Worm (Caenorhabditis elegans) whole organism, L2 larva: Measurements from ENCODE around the gene skr-15.

Source experiments
- C34F6.9 ChIP-seq: fragments of 150-350 bp; optimal IDR thresholded peaks from 2 replicates; lab custom pipeline; 2014; ENCODE audit warnings: missing biosample characterization, missing genetic modification characterization
- F13H6.1 ChIP-seq: sonication (generic microtip); optimal IDR thresholded peaks from 2 replicates; lab custom pipeline; 2016; ENCODE audit warnings: missing genetic modification characterization, missing compliant biosample characterization
- R02D3.7 ChIP-seq: fragments of 150-350 bp; optimal IDR thresholded peaks from 2 replicates; lab custom pipeline; 2014; ENCODE audit warnings: missing biosample characterization, missing genetic modification characterization
- Y55F3AM.14 ChIP-seq: fragments of 200-800 bp; sonication (Bioruptor generic); optimal IDR thresholded peaks from 2 replicates; lab custom pipeline; 2018; ENCODE audit warnings: mild to moderate bottlenecking, missing genetic modification characterization, missing compliant biosample characterization
- ZK546.5 ChIP-seq: sonication (generic microtip); optimal IDR thresholded peaks from 2 replicates; lab custom pipeline; 2017; ENCODE audit warnings: missing biosample characterization, missing genetic modification characterization
- alr-1 ChIP-seq: fragments of 150-350 bp; optimal IDR thresholded peaks from 2 replicates; lab custom pipeline; 2014; ENCODE audit warnings: missing biosample characterization, missing genetic modification characterization
- aly-2 ChIP-seq: fragments of 150-350 bp; optimal IDR thresholded peaks from 2 replicates; lab custom pipeline; 2014; ENCODE audit warnings: missing biosample characterization, missing genetic modification characterization
- ama-1 ChIP-seq: fragments of 150-350 bp; optimal IDR thresholded peaks from 2 replicates; lab custom pipeline; 2018; ENCODE audit warnings: inconsistent platforms
- blmp-1 ChIP-seq: sonication (generic microtip); optimal IDR thresholded peaks from 2 replicates; lab custom pipeline; 2017; ENCODE audit warnings: missing genetic modification characterization, mild to moderate bottlenecking, missing compliant biosample characterization, antibody characterized with exemption, moderate library complexity; ENCODE audit not compliant: insufficient read depth
- ceh-16 ChIP-seq: fragments of 150-350 bp; optimal IDR thresholded peaks from 2 replicates; lab custom pipeline; 2014; ENCODE audit warnings: missing biosample characterization, missing genetic modification characterization
- ceh-82 ChIP-seq: fragments of 150-350 bp; optimal IDR thresholded peaks from 2 replicates; lab custom pipeline; 2014; ENCODE audit warnings: missing biosample characterization, missing genetic modification characterization
- crh-2 ChIP-seq: sonication (generic microtip); optimal IDR thresholded peaks from 2 replicates; lab custom pipeline; 2017; ENCODE audit warnings: missing biosample characterization, missing genetic modification characterization
- dmd-4 ChIP-seq: sonication (generic microtip); optimal IDR thresholded peaks from 2 replicates; lab custom pipeline; 2017; ENCODE audit warnings: missing biosample characterization, missing genetic modification characterization
- egl-27 ChIP-seq: sonication (generic microtip); optimal IDR thresholded peaks from 3 replicates; lab custom pipeline; 2017; ENCODE audit warnings: missing biosample characterization, missing genetic modification reagents, missing genetic modification characterization
- elt-1 ChIP-seq: fragments of 150-350 bp; optimal IDR thresholded peaks from 2 replicates; lab custom pipeline; 2014; ENCODE audit warnings: missing biosample characterization, missing genetic modification characterization
- elt-3 ChIP-seq: sonication (generic microtip); optimal IDR thresholded peaks from 2 replicates; lab custom pipeline; 2017; ENCODE audit warnings: missing biosample characterization, missing genetic modification characterization
- fos-1 ChIP-seq: fragments of 150-350 bp; optimal IDR thresholded peaks from 2 replicates; lab custom pipeline; 2014; ENCODE audit warnings: missing biosample characterization, missing genetic modification characterization
- lin-11 ChIP-seq: fragments of 150-350 bp; sonication (generic microtip); optimal IDR thresholded peaks from 2 replicates; lab custom pipeline; 2014; ENCODE audit warnings: missing biosample characterization, missing genetic modification characterization, inconsistent platforms, mixed read lengths
- lin-13 ChIP-seq: fragments of 150-350 bp; optimal IDR thresholded peaks from 2 replicates; lab custom pipeline; 2014; ENCODE audit warnings: missing biosample characterization, missing genetic modification reagents, missing genetic modification characterization
- lin-39 ChIP-seq: fragments of 150-350 bp; optimal IDR thresholded peaks from 2 replicates; lab custom pipeline; 2014; ENCODE audit warnings: missing biosample characterization, missing genetic modification reagents, missing genetic modification characterization
- lsy-2 ChIP-seq, 2 experiments: fragments of 150-350 bp in 1 of 2; sonication (generic microtip) in 1 of 2; optimal IDR thresholded peaks; 2 replicates each; lab custom pipeline; 2014 to 2017; ENCODE audit warnings: missing biosample characterization in 2 of 2, missing genetic modification characterization in 2 of 2
- mab-5 ChIP-seq: fragments of 150-350 bp; optimal IDR thresholded peaks from 2 replicates; lab custom pipeline; 2014; ENCODE audit warnings: missing biosample characterization, missing genetic modification characterization
- mbf-1 ChIP-seq: sonication (generic microtip); optimal IDR thresholded peaks from 2 replicates; lab custom pipeline; 2017; ENCODE audit warnings: missing biosample characterization, missing genetic modification characterization
- mdl-1 ChIP-seq, 2 experiments: fragments of 150-350 bp in 1 of 2; sonication (generic microtip) in 1 of 2; optimal IDR thresholded peaks; 2 replicates each; lab custom pipeline; 2017; ENCODE audit warnings: missing biosample characterization in 2 of 2, missing genetic modification characterization in 2 of 2
- nhr-12 ChIP-seq: fragments of 150-350 bp; optimal IDR thresholded peaks from 2 replicates; lab custom pipeline; 2014; ENCODE audit warnings: missing biosample characterization, missing genetic modification characterization
- nhr-129 ChIP-seq: fragments of 150-350 bp; optimal IDR thresholded peaks from 2 replicates; lab custom pipeline; 2014; ENCODE audit warnings: missing biosample characterization, missing genetic modification characterization
- nhr-21 ChIP-seq: fragments of 150-350 bp; optimal IDR thresholded peaks from 2 replicates; lab custom pipeline; 2014; ENCODE audit warnings: missing biosample characterization, missing genetic modification characterization
- nhr-23 ChIP-seq: fragments of 150-350 bp; optimal IDR thresholded peaks from 2 replicates; lab custom pipeline; 2014; ENCODE audit warnings: missing biosample characterization, missing genetic modification reagents, missing genetic modification characterization
- nhr-237 ChIP-seq: fragments of 150-350 bp; optimal IDR thresholded peaks from 2 replicates; lab custom pipeline; 2014; ENCODE audit warnings: missing biosample characterization, missing genetic modification characterization
- nhr-25 ChIP-seq: fragments of 150-350 bp; sonication (generic microtip); optimal IDR thresholded peaks from 3 replicates; lab custom pipeline; 2014; ENCODE audit warnings: missing biosample characterization, missing genetic modification characterization
- nhr-6 ChIP-seq: fragments of 150-350 bp; optimal IDR thresholded peaks from 2 replicates; lab custom pipeline; 2014; ENCODE audit warnings: missing biosample characterization, missing genetic modification characterization
- nhr-77 ChIP-seq: fragments of 150-350 bp; optimal IDR thresholded peaks from 2 replicates; lab custom pipeline; 2014; ENCODE audit warnings: missing biosample characterization, missing genetic modification characterization
- peb-1 ChIP-seq: fragments of 150-350 bp; optimal IDR thresholded peaks from 2 replicates; lab custom pipeline; 2014; ENCODE audit warnings: missing biosample characterization, missing genetic modification characterization
- sem-4 ChIP-seq: fragments of 150-350 bp; optimal IDR thresholded peaks from 2 replicates; lab custom pipeline; 2014; ENCODE audit warnings: missing biosample characterization, missing genetic modification reagents, missing genetic modification characterization
- skn-1 ChIP-seq: sonication (generic microtip); optimal IDR thresholded peaks from 2 replicates; lab custom pipeline; 2017; ENCODE audit warnings: missing biosample characterization, missing genetic modification characterization
- sma-3 ChIP-seq: sonication (generic microtip); optimal IDR thresholded peaks from 2 replicates; lab custom pipeline; 2016; ENCODE audit warnings: missing genetic modification reagents, missing genetic modification characterization, missing compliant biosample characterization
- sma-9 ChIP-seq, 2 experiments: fragments of 150-350 bp in 1 of 2; sonication (generic microtip) in 1 of 2; optimal IDR thresholded peaks; 2 replicates each; lab custom pipeline; 2014 to 2016; ENCODE audit warnings: missing genetic modification characterization in 2 of 2, mild to moderate bottlenecking in 1 of 2, missing biosample characterization in 1 of 2, missing compliant biosample characterization in 1 of 2, missing genetic modification reagents in 1 of 2, moderate library complexity in 1 of 2
- snpc-4 ChIP-seq: fragments of 150-350 bp; optimal IDR thresholded peaks from 2 replicates; lab custom pipeline; 2014; ENCODE audit warnings: missing biosample characterization, missing genetic modification characterization
- unc-55 ChIP-seq: fragments of 150-350 bp; sonication (generic microtip); optimal IDR thresholded peaks from 3 replicates; lab custom pipeline; 2014; ENCODE audit warnings: missing biosample characterization, missing genetic modification reagents, missing genetic modification characterization
- unc-62 ChIP-seq: fragments of 150-350 bp; optimal IDR thresholded peaks from 2 replicates; lab custom pipeline; 2014; ENCODE audit warnings: missing biosample characterization, missing genetic modification reagents, missing genetic modification characterization
- zag-1 ChIP-seq: fragments of 150-350 bp; optimal IDR thresholded peaks from 2 replicates; lab custom pipeline; 2014; ENCODE audit warnings: missing biosample characterization, missing genetic modification characterization
- ztf-1 ChIP-seq: fragments of 200-800 bp; sonication (Bioruptor generic); conservative IDR thresholded peaks from 2 replicates; pipeline ENCODE4 v1.3.6; 2022; ENCODE audit warnings: missing genetic modification characterization, missing compliant biosample characterization
- ztf-11 ChIP-seq: sonication (generic microtip); optimal IDR thresholded peaks from 2 replicates; lab custom pipeline; 2017; ENCODE audit warnings: missing biosample characterization, missing genetic modification characterization

The skr-15 gene

ce11 chrII:3823855-3824254 lies at the start of gene skr-15:
TSS of gene skr-15 (plus strand) at chrII:3824155.
- TF ChIP-seq nhr-77 (tag; lab: Kevin White, UChicago) (no peak), blmp-1 (tag; lab: Kevin White, UChicago) (no peak), mbf-1 (tag; lab: Kevin White, UChicago) (no peak), F13H6.1 (tag; lab: Kevin White, UChicago) (no peak), nhr-25 (tag; lab: Kevin White, UChicago) (no peak)

- TF ChIP-seq ama-1 (lab: Kevin White, UChicago) (no peak), unc-62 (GFP tag; lab: Kevin White, UChicago) (no peak), egl-27 (tag; lab: Kevin White, UChicago) (no peak), aly-2 (no peak), elt-1 (tag; lab: Kevin White, UChicago) (no peak), lin-11 (tag; lab: Kevin White, UChicago) (no peak), mbf-1 (tag; lab: Kevin White, UChicago) (no peak), nhr-237 (tag; lab: Kevin White, UChicago) (no peak), C34F6.9 (tag; lab: Kevin White, UChicago) (no peak), nhr-6 (no peak), crh-2 (tag; lab: Kevin White, UChicago) (no peak), mab-5 (no peak), ceh-82 (tag; lab: Kevin White, UChicago) (no peak), ztf-1 (no peak), peb-1 (tag; lab: Kevin White, UChicago) (no peak), Y55F3AM.14 (GFP tag; lab: Kevin White, UChicago) (no peak), ZK546.5 (no peak), ztf-11 (tag; lab: Kevin White, UChicago) (no peak), alr-1 (tag; lab: Kevin White, UChicago) (no peak), elt-3 (no peak)
Observed at ce11 chrII:3775719-3776118, 48.2 kb upstream of the skr-15 start, which contains the start of gene T24E12.3. TSS of gene T24E12.3 (plus strand) at chrII:3776019.

ce11 chrII:3777802-3778201 lies 46.2 kb upstream of the skr-15 start:
- TF ChIP-seq nhr-25 (tag; lab: Kevin White, UChicago) (no peak), ama-1 (lab: Kevin White, UChicago) (no peak), egl-27 (tag; lab: Kevin White, UChicago) (no peak), crh-2 (tag; lab: Kevin White, UChicago) (no peak), skn-1 (tag; lab: Kevin White, UChicago) (no peak), lin-13 (GFP tag; lab: Kevin White, UChicago) (no peak), unc-55 (GFP tag; lab: Kevin White, UChicago) (no peak), F13H6.1 (tag; lab: Kevin White, UChicago) (no peak), mdl-1 (tag; optimal IDR thresholded peaks at IDR 0.05; lab: Kevin White, UChicago) (no peak), C34F6.9 (tag; lab: Kevin White, UChicago) (no peak), snpc-4 (tag; lab: Kevin White, UChicago) (no peak), ztf-11 (tag; lab: Kevin White, UChicago) (no peak), mab-5 (no peak), ceh-82 (tag; lab: Kevin White, UChicago) (no peak), blmp-1 (tag; lab: Kevin White, UChicago) (no peak)

ce11 chrII:3779463-3779862 lies 44.5 kb upstream of the skr-15 start, which contains the start of gene T24E12.11:
TSS of gene T24E12.11 (minus strand) at chrII:3779563.
- TF ChIP-seq lin-13 (GFP tag; lab: Kevin White, UChicago) (no peak), sem-4 (tag; lab: Kevin White, UChicago) (no peak), snpc-4 (tag; lab: Kevin White, UChicago) (no peak), nhr-21 (tag; lab: Kevin White, UChicago) (no peak), skn-1 (tag; lab: Kevin White, UChicago) (no peak), mdl-1 (tag; optimal IDR thresholded peaks at IDR 0.05; lab: Kevin White, UChicago) (no peak), lsy-2 (tag; optimal IDR thresholded peaks at IDR 0.05; lab: Kevin White, UChicago) (no peak), R02D3.7 (tag; lab: Kevin White, UChicago) (no peak), ceh-16 (no peak)

- no peak for TF ChIP-seq ZK546.5
- no peak for TF ChIP-seq ama-1 (lab: Kevin White, UChicago)
- no peak for TF ChIP-seq egl-27 (tag; lab: Kevin White, UChicago)
- TF ChIP-seq fos-1, result no peak
- no peak for TF ChIP-seq sma-3
- no peak for TF ChIP-seq zag-1 (tag; lab: Kevin White, UChicago)
- TF ChIP-seq ztf-1, result no peak
- TF ChIP-seq lin-39 (tag; lab: Kevin White, UChicago), result no peak
- TF ChIP-seq sma-9 (GFP tag; optimal IDR thresholded peaks at IDR 0.05; lab: Kevin White, UChicago), result no peak
- no peak for TF ChIP-seq sma-9 (tag; optimal IDR thresholded peaks at IDR 0.05; lab: Kevin White, UChicago)
- no peak for TF ChIP-seq nhr-23 (tag; lab: Kevin White, UChicago)
- TF ChIP-seq lin-13 (GFP tag; lab: Kevin White, UChicago), result no peak
- TF ChIP-seq nhr-237 (tag; lab: Kevin White, UChicago), result no peak
- no peak for TF ChIP-seq ztf-11 (tag; lab: Kevin White, UChicago)
- no peak for TF ChIP-seq dmd-4
- no peak for TF ChIP-seq nhr-129 (tag; lab: Kevin White, UChicago)
- no peak for TF ChIP-seq nhr-12 (tag; lab: Kevin White, UChicago)
- TF ChIP-seq F13H6.1 (tag; lab: Kevin White, UChicago), result no peak
- no peak for TF ChIP-seq mdl-1 (tag; optimal IDR thresholded peaks at IDR 0.05; lab: Kevin White, UChicago)
- no peak for TF ChIP-seq elt-1 (tag; lab: Kevin White, UChicago)
- no peak for TF ChIP-seq alr-1 (tag; lab: Kevin White, UChicago)
Observed at ce11 chrII:3781238-3781637, 42.7 kb upstream of the skr-15 start.
